Worm (Caenorhabditis elegans): ENCODE data around the gene folt-1.

The folt-1 gene

ce11 chrV:11176693-11177304 is 35.5 kb downstream of the folt-1 start (continued):
- peak; percentile 19 for TF ChIP-seq ceh-27 (GFP tag; optimal IDR thresholded peaks at IDR 0.05)
- TF ChIP-seq egl-44 (GFP tag; IDR thresholded peaks at IDR 0.05): 0 out of 2 replicates have a peak, but pooled peaks have one; percentile 49
- TF ChIP-seq xnd-1 (tag; optimal IDR thresholded peaks at IDR 0.05): peak; percentile 10
- TF ChIP-seq ekl-4 (GFP tag; IDR thresholded peaks at IDR 0.05): peak; percentile 69; the same call in 1 of the 2 replicates
- TF ChIP-seq ZK185.1 (tag; optimal IDR thresholded peaks at IDR 0.05; ENCODE audit: poor library complexity, severe bottlenecking): peak; percentile 43
- peak; percentile 92 for TF ChIP-seq hmg-1.2 (GFP tag; IDR thresholded peaks at IDR 0.05)
- TF ChIP-seq aptf-2 (GFP tag; conservative IDR thresholded peaks at IDR 0.05): peak; percentile 43; the same call in 1 of the 2 replicates
- TF ChIP-seq F49E8.2 (tag; optimal IDR thresholded peaks at IDR 0.05; ENCODE audit: insufficient read depth): peak; percentile 89
- TF ChIP-seq egl-18 (GFP tag; IDR thresholded peaks at IDR 0.05): 0 out of 2 replicates have a peak, but pooled peaks have one; percentile 55
- TF ChIP-seq Y56A3A.18 (GFP tag; IDR thresholded peaks at IDR 0.05): peak; percentile 89
- peak; percentile 25; the same call in 1 of the 2 replicates for TF ChIP-seq ceh-91 (GFP tag; IDR thresholded peaks at IDR 0.05)
- TF ChIP-seq madf-8 (GFP tag; conservative IDR thresholded peaks at IDR 0.05): peak; percentile 35; the same call in 1 of the 2 replicates

- TF ChIP-seq tbp1 (GFP tag; optimal IDR thresholded peaks at IDR 0.05) (no peak), lin-35 (GFP tag; optimal IDR thresholded peaks at IDR 0.05) (no peak), F57A8.1 (GFP tag; optimal IDR thresholded peaks at IDR 0.05) (no peak), ztf-26 (tag; optimal IDR thresholded peaks at IDR 0.05) (no peak), Y79H2A.3 (GFP tag; conservative IDR thresholded peaks at IDR 0.05) (no peak), lsl-1 (GFP tag; optimal IDR thresholded peaks at IDR 0.05) (no peak), hsf-1 (GFP tag; IDR thresholded peaks at IDR 0.05) (no peak), let-607 (tag; optimal IDR thresholded peaks at IDR 0.05) (no peak), mel-28 (tag; optimal IDR thresholded peaks at IDR 0.05; ENCODE audit: borderline replicate concordance) (no peak), dox-1 (GFP tag; IDR thresholded peaks at IDR 0.05) (no peak), D2030.7 (GFP tag; IDR thresholded peaks at IDR 0.05) (no peak)
These were observed 36.3 kb downstream of the folt-1 start, which contains the start of gene gpa-1 for ce11 chrV:11177577-11177976. Gene gpa-1, minus strand, starts transcription at chrV:11177677.

ce11 chrV:11180951-11181350 is 39.7 kb downstream of the folt-1 start:
- TF ChIP-seq lir-1 (GFP tag; conservative IDR thresholded peaks at IDR 0.05) (no peak), hmg-1.2 (GFP tag; IDR thresholded peaks at IDR 0.05) (no peak), ztf-25 (GFP tag; IDR thresholded peaks at IDR 0.05) (no peak), D2030.7 (GFP tag; IDR thresholded peaks at IDR 0.05) (no peak), nfya-2 (GFP tag; IDR thresholded peaks at IDR 0.05) (no peak), attf-5 (GFP tag; optimal IDR thresholded peaks at IDR 0.05) (no peak)

ce11 chrV:11182925-11183324 is 41.6 kb downstream of the folt-1 start, which contains the start of gene cnc-10:
Gene cnc-10, plus strand, starts transcription at chrV:11183225.
- no peak for TF ChIP-seq hmg-1.2 (GFP tag; IDR thresholded peaks at IDR 0.05)
- TF ChIP-seq ceh-58 (GFP tag; IDR thresholded peaks at IDR 0.05): no peak
- no peak for TF ChIP-seq repo-1 (tag; optimal IDR thresholded peaks at IDR 0.05)
- no peak for TF ChIP-seq ekl-4 (GFP tag; IDR thresholded peaks at IDR 0.05)
- TF ChIP-seq egl-18 (GFP tag; IDR thresholded peaks at IDR 0.05): no peak
- TF ChIP-seq F37B4.10 (GFP tag; IDR thresholded peaks at IDR 0.05): no peak
- no peak for TF ChIP-seq mel-28 (tag; optimal IDR thresholded peaks at IDR 0.05; ENCODE audit: borderline replicate concordance)

- TF ChIP-seq Y67H2A.10 (GFP tag; conservative IDR thresholded peaks at IDR 0.05) (no peak), attf-5 (GFP tag; optimal IDR thresholded peaks at IDR 0.05) (no peak), dox-1 (GFP tag; IDR thresholded peaks at IDR 0.05) (no peak), dpff-1 (tag; optimal IDR thresholded peaks at IDR 0.05) (no peak), hmg-1.2 (GFP tag; IDR thresholded peaks at IDR 0.05) (no peak), C06A6.2 (GFP tag; conservative IDR thresholded peaks at IDR 0.05) (no peak), aptf-2 (GFP tag; conservative IDR thresholded peaks at IDR 0.05) (no peak), lin-26 (GFP tag; IDR thresholded peaks at IDR 0.05) (no peak), B0261.1 (tag; optimal IDR thresholded peaks at IDR 0.05) (no peak), ztf-6 (GFP tag; IDR thresholded peaks at IDR 0.05) (no peak), hsf-1 (GFP tag; IDR thresholded peaks at IDR 0.05) (no peak), cebp-2 (GFP tag; IDR thresholded peaks at IDR 0.05) (no peak), sptf-2 (GFP tag; optimal IDR thresholded peaks at IDR 0.05) (no peak), ZK185.1 (tag; optimal IDR thresholded peaks at IDR 0.05; ENCODE audit: poor library complexity, severe bottlenecking) (no peak)
These were observed 49.7 kb downstream of the folt-1 start, which contains the start of gene lgc-49 for ce11 chrV:11190983-11191382. Gene lgc-49, plus strand, starts transcription at chrV:11191283.
